Fruit fly (Drosophila melanogaster) whole organism: ENCODE data around the gene RhoGDI.

Experiments used
- CG8478 ChIP-seq: fragments of >200 bp; optimal IDR thresholded peaks from 2 replicates; lab custom pipeline; 2018; ENCODE audit warnings: inconsistent platforms
- Dll ChIP-seq: fragments of >200 bp; optimal IDR thresholded peaks from 2 replicates; lab custom pipeline; 2017
- EcR ChIP-seq, 2 experiments: fragments of >200 bp; optimal IDR thresholded peaks; 2 replicates each; lab custom pipeline; 2017; ENCODE audit warnings: missing biosample characterization in 2 of 2, missing genetic modification characterization in 2 of 2, missing genetic modification reagents in 2 of 2
- pan ChIP-seq: fragments of >200 bp; optimal IDR thresholded peaks from 2 replicates; lab custom pipeline; 2017
- psq ChIP-seq: fragments of >200 bp; optimal IDR thresholded peaks from 2 replicates; lab custom pipeline; 2017
- usp ChIP-seq: fragments of >200 bp; optimal IDR thresholded peaks from 2 replicates; lab custom pipeline; 2017; ENCODE audit warnings: missing biosample characterization, missing genetic modification characterization, mixed read lengths

The RhoGDI gene

dm6 chr3L:19940349-19940748 lies 11.8 kb downstream of the RhoGDI start:
- TF ChIP-seq pan (lab: Kevin White, UChicago) = no peak
- TF ChIP-seq psq (lab: Kevin White, UChicago) = no peak
- no peak for TF ChIP-seq CG8478
- no peak for TF ChIP-seq EcR (GFP tag; optimal IDR thresholded peaks at IDR 0.05; lab: Kevin White, UChicago)
- TF ChIP-seq usp (GFP tag; lab: Kevin White, UChicago) = no peak
- TF ChIP-seq Dll (lab: Kevin White, UChicago) = no peak

- TF ChIP-seq EcR (GFP tag; optimal IDR thresholded peaks at IDR 0.05; lab: Kevin White, UChicago) = no peak
- no peak for TF ChIP-seq usp (GFP tag; lab: Kevin White, UChicago)
- TF ChIP-seq CG8478 = no peak
- TF ChIP-seq pan (lab: Kevin White, UChicago) = no peak
- TF ChIP-seq psq (lab: Kevin White, UChicago) = no peak
- no peak for TF ChIP-seq Dll (lab: Kevin White, UChicago)
Measured at dm6 chr3L:19941162-19941561, 12.6 kb downstream of the RhoGDI start.

- TF ChIP-seq pan (lab: Kevin White, UChicago) (no peak), psq (lab: Kevin White, UChicago) (no peak), EcR (GFP tag; optimal IDR thresholded peaks at IDR 0.05; lab: Kevin White, UChicago) (no peak), Dll (lab: Kevin White, UChicago) (no peak), CG8478 (no peak), usp (GFP tag; lab: Kevin White, UChicago) (no peak)
Measured at dm6 chr3L:19945469-19945868, 16.9 kb downstream of the RhoGDI start.

dm6 chr3L:19951035-19951434 lies 22.5 kb downstream of the RhoGDI start, which contains the start of gene CG32219:
Gene CG32219 (minus strand): TSS chr3L:19951135.
- TF ChIP-seq pan (lab: Kevin White, UChicago) (no peak), EcR (GFP tag; optimal IDR thresholded peaks at IDR 0.05; lab: Kevin White, UChicago) (no peak), CG8478 (no peak), Dll (lab: Kevin White, UChicago) (no peak), usp (GFP tag; lab: Kevin White, UChicago) (no peak), psq (lab: Kevin White, UChicago) (no peak)

- TF ChIP-seq psq (lab: Kevin White, UChicago) (no peak), CG8478 (no peak), Dll (lab: Kevin White, UChicago) (no peak), pan (lab: Kevin White, UChicago) (no peak), usp (GFP tag; lab: Kevin White, UChicago) (no peak)
Measured at dm6 chr3L:19951868-19952267, 23.3 kb downstream of the RhoGDI start, which contains the start of gene CG34258. Gene CG34258 (minus strand): TSS chr3L:19951968.

dm6 chr3L:19952690-19953089 lies 24.1 kb downstream of the RhoGDI start, which contains the start of gene CG33710:
Gene CG33710 (minus strand): TSS chr3L:19952790.
- TF ChIP-seq CG8478 (no peak), EcR (GFP tag; optimal IDR thresholded peaks at IDR 0.05; lab: Kevin White, UChicago) (no peak), usp (GFP tag; lab: Kevin White, UChicago) (no peak), Dll (lab: Kevin White, UChicago) (no peak), psq (lab: Kevin White, UChicago) (no peak), pan (lab: Kevin White, UChicago) (no peak)

- TF ChIP-seq EcR (GFP tag; optimal IDR thresholded peaks at IDR 0.05; lab: Kevin White, UChicago) (no peak), psq (lab: Kevin White, UChicago) (no peak), pan (lab: Kevin White, UChicago) (no peak)
Measured at dm6 chr3L:19953612-19954011, 25.1 kb downstream of the RhoGDI start, which contains the start of gene CG42655. Gene CG42655 (minus strand): TSS chr3L:19953712.

- TF ChIP-seq Dll (lab: Kevin White, UChicago) = no peak
- no peak for TF ChIP-seq pan (lab: Kevin White, UChicago)
Measured at dm6 chr3L:19954426-19954825, 25.9 kb downstream of the RhoGDI start, which contains the start of gene CG42654. Gene CG42654 (minus strand): TSS chr3L:19954526.

- TF ChIP-seq EcR (GFP tag; optimal IDR thresholded peaks at IDR 0.05; lab: Kevin White, UChicago) (no peak), Dll (lab: Kevin White, UChicago) (no peak), psq (lab: Kevin White, UChicago) (no peak), usp (GFP tag; lab: Kevin White, UChicago) (no peak), CG8478 (no peak)
Measured at dm6 chr3L:19955699-19956098, 27.2 kb downstream of the RhoGDI start, which contains the start of gene CG42263. Gene CG42263 (minus strand): TSS chr3L:19955799.

- TF ChIP-seq psq (lab: Kevin White, UChicago) (no peak), EcR (GFP tag; optimal IDR thresholded peaks at IDR 0.05; lab: Kevin White, UChicago) (no peak), Dll (lab: Kevin White, UChicago) (no peak), CG8478 (no peak), usp (GFP tag; lab: Kevin White, UChicago) (no peak), pan (lab: Kevin White, UChicago) (no peak)
Measured at dm6 chr3L:19961805-19962204, 33.3 kb downstream of the RhoGDI start.

- TF ChIP-seq Dll (lab: Kevin White, UChicago) (no peak), psq (lab: Kevin White, UChicago) (no peak), EcR (GFP tag; optimal IDR thresholded peaks at IDR 0.05; lab: Kevin White, UChicago) (no peak), CG8478 (no peak), usp (GFP tag; lab: Kevin White, UChicago) (no peak), pan (lab: Kevin White, UChicago) (no peak)
Measured at dm6 chr3L:19968725-19969598, 40.4 kb downstream of the RhoGDI start.

dm6 chr3L:19978088-19978487 lies 49.5 kb downstream of the RhoGDI start:
- TF ChIP-seq EcR (GFP tag; optimal IDR thresholded peaks at IDR 0.05; lab: Kevin White, UChicago) (no peak), CG8478 (no peak), pan (lab: Kevin White, UChicago) (no peak), usp (GFP tag; lab: Kevin White, UChicago) (no peak), psq (lab: Kevin White, UChicago) (no peak), Dll (lab: Kevin White, UChicago) (no peak)
